Fruit fly (Drosophila melanogaster): ENCODE data around the gene CG7655.

dm6 chr3R:17708778-17709476 is 26.5 kb downstream of the CG7655 start:
- TF ChIP-seq toe (GFP tag; optimal IDR thresholded peaks at IDR 0.05) (no peak), ovo (GFP tag; optimal IDR thresholded peaks at IDR 0.05) (no peak), CG7101 (tag; optimal IDR thresholded peaks at IDR 0.05) (no peak)

Data from whole organism, adult.